Worm (Caenorhabditis elegans) whole organism, L1 larva: ENCODE results near the gene F23H12.10.

Experiments
- jun-1 ChIP-seq: fragments of 150-350 bp; optimal IDR thresholded peaks from 2 replicates; lab custom pipeline; 2014; ENCODE audit warnings: missing biosample characterization, missing genetic modification reagents, missing genetic modification characterization
- mdl-1 ChIP-seq, 2 experiments: fragments of 150-350 bp; optimal IDR thresholded peaks; 2 replicates each; lab custom pipeline; 2014 to 2017; ENCODE audit warnings: missing biosample characterization in 2 of 2, missing genetic modification characterization in 2 of 2, inconsistent platforms in 1 of 2
- mef-2 ChIP-seq: fragments of 150-350 bp; optimal IDR thresholded peaks from 2 replicates; lab custom pipeline; 2014; ENCODE audit warnings: missing biosample characterization, missing genetic modification characterization
- nhr-47 ChIP-seq: sonication (generic microtip); optimal IDR thresholded peaks from 2 replicates; lab custom pipeline; 2016; ENCODE audit warnings: mild to moderate bottlenecking, missing genetic modification characterization, moderate library complexity, missing compliant biosample characterization
- nhr-76 ChIP-seq: sonication (generic microtip); optimal IDR thresholded peaks from 2 replicates; lab custom pipeline; 2017; ENCODE audit warnings: missing biosample characterization, missing genetic modification characterization
- skn-1 ChIP-seq: fragments of 150-350 bp; optimal IDR thresholded peaks from 2 replicates; lab custom pipeline; 2014; ENCODE audit warnings: missing biosample characterization, missing genetic modification characterization
- snpc-4 ChIP-seq: fragments of 150-350 bp; optimal IDR thresholded peaks from 2 replicates; lab custom pipeline; 2014; ENCODE audit warnings: missing biosample characterization, missing genetic modification characterization
- unc-62 ChIP-seq: fragments of 150-350 bp; optimal IDR thresholded peaks from 2 replicates; lab custom pipeline; 2014; ENCODE audit warnings: missing biosample characterization, missing genetic modification reagents, missing genetic modification characterization

DNA sequence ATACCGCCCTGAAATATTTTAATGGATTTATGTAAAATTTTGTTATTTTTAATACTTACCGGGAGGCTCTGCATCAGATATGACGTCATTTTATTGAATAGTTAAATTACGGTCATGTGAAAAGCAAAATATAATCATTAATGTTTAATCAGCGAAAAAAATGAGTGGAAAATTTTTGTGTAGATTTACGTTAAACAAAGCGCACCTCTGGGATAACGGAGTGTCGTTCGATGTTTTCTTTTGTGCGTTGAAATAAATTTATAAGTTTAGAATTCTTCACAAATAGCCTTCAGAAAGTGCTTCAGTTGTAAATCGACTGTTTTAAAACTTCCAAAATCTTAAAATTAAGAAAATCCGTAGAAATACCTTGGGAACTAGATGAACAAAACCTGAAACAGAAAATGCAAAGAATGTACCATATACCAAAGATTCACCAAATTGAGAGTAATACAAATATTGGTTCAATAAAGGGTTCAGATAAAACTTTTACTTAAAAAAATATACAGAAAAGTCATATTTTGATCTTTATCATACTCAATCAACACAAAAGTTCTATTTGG lies 26.7 kb upstream of the F23H12.10 start, which contains the start of the genes K01D12.20 and miga-1:
- TF ChIP-seq jun-1 (no peak), skn-1 (tag; lab: Kevin White, UChicago) (peak; percentile 22), nhr-47 (tag; lab: Kevin White, UChicago) (peak; percentile 56), nhr-76 (tag; lab: Kevin White, UChicago) (no peak), unc-62 (GFP tag; lab: Kevin White, UChicago) (no peak), mdl-1 (tag; optimal IDR thresholded peaks at IDR 0.05; lab: Kevin White, UChicago) (no peak), mef-2 (tag; lab: Kevin White, UChicago) (no peak), snpc-4 (no peak)
